Fruit fly (Drosophila melanogaster) whole organism, embryonic: ENCODE results near the gene CG4629.

Experiments used
- CG10462 ChIP-seq: fragments of 200-800 bp; sonication (Bioruptor generic); optimal IDR thresholded peaks from 2 replicates; lab custom pipeline; 2016; ENCODE audit warnings: missing biosample characterization, missing genetic modification characterization
- CG11456 ChIP-seq: fragments of 200-800 bp; sonication (Bioruptor generic); IDR thresholded peaks from 3 replicates; pipeline ENCODE4 v1.3.6; 2022; ENCODE audit warnings: missing biosample characterization, missing genetic modification characterization
- CG1233 ChIP-seq: fragments of 200-800 bp; sonication (Bioruptor generic); optimal IDR thresholded peaks from 4 replicates; lab custom pipeline; 2018; ENCODE audit warnings: missing biosample characterization, mild to moderate bottlenecking, missing genetic modification characterization
- CG13296 ChIP-seq: fragments of 200-800 bp; sonication (Bioruptor generic); optimal IDR thresholded peaks from 3 replicates; lab custom pipeline; 2018; ENCODE audit warnings: missing biosample characterization, mild to moderate bottlenecking, missing genetic modification characterization
- CG13624 ChIP-seq: fragments of 200-800 bp; sonication (Bioruptor generic); optimal IDR thresholded peaks from 2 replicates; lab custom pipeline; 2016; ENCODE audit warnings: missing biosample characterization, missing genetic modification characterization
- CG14710 ChIP-seq: fragments of 200-800 bp; sonication (Bioruptor generic); optimal IDR thresholded peaks from 3 replicates; lab custom pipeline; 2019; ENCODE audit warnings: missing biosample characterization, mild to moderate bottlenecking, missing genetic modification characterization, moderate library complexity
- CG15696 ChIP-seq: fragments of 200-800 bp; sonication (Bioruptor generic); optimal IDR thresholded peaks from 2 replicates; lab custom pipeline; 2019; ENCODE audit warnings: missing biosample characterization, mild to moderate bottlenecking, missing genetic modification characterization, moderate library complexity
- CG1603 ChIP-seq: fragments of 200-800 bp; sonication (Bioruptor generic); optimal IDR thresholded peaks from 2 replicates; lab custom pipeline; 2019; ENCODE audit warnings: missing biosample characterization, mild to moderate bottlenecking, missing genetic modification characterization, moderate library complexity
- CG17186 ChIP-seq: fragments of 200-800 bp; sonication (Bioruptor generic); optimal IDR thresholded peaks from 3 replicates; lab custom pipeline; 2017; ENCODE audit warnings: missing biosample characterization, missing genetic modification reagents, missing genetic modification characterization
- CG17385 ChIP-seq: fragments of 200-800 bp; sonication (Bioruptor generic); optimal IDR thresholded peaks from 3 replicates; lab custom pipeline; 2018; ENCODE audit warnings: missing biosample characterization, mild to moderate bottlenecking, missing genetic modification characterization
- CG30431 ChIP-seq: fragments of 200-800 bp; sonication (Bioruptor generic); optimal IDR thresholded peaks from 2 replicates; lab custom pipeline; 2017; ENCODE audit warnings: missing biosample characterization, missing genetic modification characterization
- CG31441 ChIP-seq: fragments of 200-800 bp; sonication (Bioruptor generic); IDR thresholded peaks from 2 replicates; pipeline ENCODE4 v1.3.6; 2022; ENCODE audit warnings: missing biosample characterization, missing genetic modification characterization
- CG3163 ChIP-seq: fragments of 200-800 bp; sonication (Bioruptor generic); optimal IDR thresholded peaks from 3 replicates; lab custom pipeline; 2016; ENCODE audit warnings: missing biosample characterization, missing genetic modification characterization
- CG43689 ChIP-seq: fragments of 200-800 bp; sonication (Bioruptor generic); IDR thresholded peaks from 2 replicates; pipeline ENCODE4 v1.3.6; 2022; ENCODE audit warnings: missing biosample characterization, missing genetic modification characterization
- CG4707 ChIP-seq: fragments of 200-800 bp; sonication (Bioruptor generic); optimal IDR thresholded peaks from 2 replicates; lab custom pipeline; 2018; ENCODE audit warnings: missing biosample characterization, mild to moderate bottlenecking, missing genetic modification characterization, moderate library complexity
- CG5245 ChIP-seq: fragments of 200-800 bp; sonication (Bioruptor generic); optimal IDR thresholded peaks from 3 replicates; lab custom pipeline; 2016; ENCODE audit warnings: missing biosample characterization, missing genetic modification characterization
- CG6272 ChIP-seq: fragments of 200-800 bp; sonication (Bioruptor generic); IDR thresholded peaks from 2 replicates; pipeline ENCODE4 v1.3.6; 2022; ENCODE audit warnings: missing biosample characterization, missing genetic modification characterization
- CG6654 ChIP-seq: fragments of 200-800 bp; sonication (Bioruptor generic); optimal IDR thresholded peaks from 2 replicates; lab custom pipeline; 2017; ENCODE audit warnings: missing biosample characterization, mild to moderate bottlenecking, missing genetic modification characterization
- CG7745 ChIP-seq: fragments of 200-800 bp; sonication (Bioruptor generic); optimal IDR thresholded peaks from 2 replicates; lab custom pipeline; 2018; ENCODE audit warnings: missing biosample characterization, mild to moderate bottlenecking, missing genetic modification characterization, moderate library complexity
- CG7987 ChIP-seq: fragments of 200-800 bp; sonication (Bioruptor generic); optimal IDR thresholded peaks from 2 replicates; lab custom pipeline; 2018; ENCODE audit warnings: missing biosample characterization, mild to moderate bottlenecking, missing genetic modification characterization, moderate library complexity
- CG8765 ChIP-seq: fragments of 200-800 bp; sonication (Bioruptor generic); IDR thresholded peaks from 2 replicates; pipeline ENCODE4 v1.3.6; 2022; ENCODE audit warnings: missing biosample characterization, missing genetic modification characterization
- CG9215 ChIP-seq: fragments of 200-800 bp; sonication (Bioruptor generic); IDR thresholded peaks from 2 replicates; pipeline ENCODE4 v1.3.6; 2022; ENCODE audit warnings: missing biosample characterization, missing genetic modification characterization
- CG9817 ChIP-seq: fragments of 200-800 bp; sonication (Bioruptor generic); optimal IDR thresholded peaks from 2 replicates; lab custom pipeline; 2018; ENCODE audit warnings: missing biosample characterization, mild to moderate bottlenecking, missing genetic modification characterization, moderate library complexity
- D19B ChIP-seq: fragments of 200-800 bp; sonication (Bioruptor generic); optimal IDR thresholded peaks from 2 replicates; lab custom pipeline; 2017; ENCODE audit warnings: missing biosample characterization, mild to moderate bottlenecking, missing genetic modification characterization
- Doc3 ChIP-seq: fragments of 200-800 bp; sonication (Bioruptor generic); IDR thresholded peaks from 3 replicates; pipeline ENCODE4 v1.3.6; 2022; ENCODE audit warnings: missing biosample characterization, missing genetic modification characterization; ENCODE audit not compliant: partially characterized antibody
- Eip74EF ChIP-seq, 2 experiments: fragments of 200-800 bp in 1 of 2; fragments of >200 bp in 1 of 2; sonication (Bioruptor generic) in 1 of 2; optimal IDR thresholded peaks; 2 replicates each; lab custom pipeline; 2017 to 2019; ENCODE audit warnings: missing biosample characterization in 2 of 2, missing genetic modification characterization in 2 of 2, mild to moderate bottlenecking in 1 of 2, moderate library complexity in 1 of 2
- Gug ChIP-seq: fragments of 200-800 bp; sonication (Bioruptor generic); IDR thresholded peaks from 4 replicates; pipeline ENCODE4 v1.3.6; 2022; ENCODE audit warnings: missing biosample characterization, missing genetic modification characterization
- HmgD ChIP-seq: fragments of 200-800 bp; sonication (Bioruptor generic); optimal IDR thresholded peaks from 3 replicates; lab custom pipeline; 2016; ENCODE audit warnings: missing biosample characterization, missing genetic modification characterization
- HmgZ ChIP-seq: fragments of 200-800 bp; sonication (Bioruptor generic); optimal IDR thresholded peaks from 2 replicates; lab custom pipeline; 2018; ENCODE audit warnings: missing biosample characterization, mild to moderate bottlenecking, missing genetic modification characterization
- MBD-R2 ChIP-seq: fragments of 200-800 bp; sonication (Bioruptor generic); IDR thresholded peaks from 2 replicates; pipeline ENCODE4 v1.3.6; 2022; ENCODE audit warnings: missing biosample characterization, missing genetic modification characterization
- Neu2 ChIP-seq: fragments of 200-800 bp; sonication (Bioruptor generic); optimal IDR thresholded peaks from 3 replicates; lab custom pipeline; 2016; ENCODE audit warnings: missing biosample characterization, missing genetic modification characterization, borderline replicate concordance
- Nf-YA ChIP-seq: fragments of 200-800 bp; sonication (Bioruptor generic); IDR thresholded peaks from 2 replicates; pipeline ENCODE4 v1.3.6; 2022; ENCODE audit warnings: missing biosample characterization, missing genetic modification characterization
- NfI ChIP-seq: fragments of 200-800 bp; sonication (Bioruptor generic); optimal IDR thresholded peaks from 3 replicates; lab custom pipeline; 2018; ENCODE audit warnings: missing biosample characterization, mild to moderate bottlenecking, missing genetic modification characterization, moderate library complexity
- Opbp ChIP-seq: fragments of 200-800 bp; sonication (Bioruptor generic); IDR thresholded peaks from 3 replicates; pipeline ENCODE4 v1.3.6; 2022; ENCODE audit warnings: missing biosample characterization, missing genetic modification characterization; ENCODE audit not compliant: partially characterized antibody
- ara ChIP-seq: fragments of 200-800 bp; sonication (Bioruptor generic); IDR thresholded peaks from 2 replicates; pipeline ENCODE4 v1.3.6; 2022; ENCODE audit warnings: missing biosample characterization, missing genetic modification characterization
- ase ChIP-seq: fragments of 200-800 bp; sonication (Bioruptor generic); IDR thresholded peaks from 3 replicates; pipeline ENCODE4 v1.3.6; 2022; ENCODE audit warnings: missing biosample characterization, missing genetic modification characterization
- az2 ChIP-seq: fragments of 200-800 bp; sonication (Bioruptor generic); optimal IDR thresholded peaks from 3 replicates; lab custom pipeline; 2016; ENCODE audit warnings: missing biosample characterization, missing genetic modification characterization
- corto ChIP-seq: fragments of 200-800 bp; sonication (Bioruptor generic); optimal IDR thresholded peaks from 2 replicates; lab custom pipeline; 2016; ENCODE audit warnings: missing biosample characterization, mild to moderate bottlenecking, missing genetic modification characterization, moderate library complexity
- dimm ChIP-seq: fragments of 200-800 bp; sonication (Bioruptor generic); IDR thresholded peaks from 2 replicates; pipeline ENCODE4 v1.3.6; 2022; ENCODE audit warnings: missing biosample characterization, missing genetic modification characterization
- gfzf ChIP-seq: fragments of 200-800 bp; sonication (Bioruptor generic); optimal IDR thresholded peaks from 2 replicates; lab custom pipeline; 2016; ENCODE audit warnings: missing biosample characterization, mild to moderate bottlenecking, missing genetic modification characterization, moderate library complexity
- her ChIP-seq: fragments of 200-800 bp; sonication (Bioruptor generic); optimal IDR thresholded peaks from 2 replicates; lab custom pipeline; 2016; ENCODE audit warnings: missing biosample characterization, missing genetic modification characterization
- klu ChIP-seq: fragments of 200-800 bp; sonication (Bioruptor generic); IDR thresholded peaks from 2 replicates; pipeline ENCODE4 v1.3.6; 2022; ENCODE audit warnings: missing biosample characterization, missing genetic modification characterization
- lola ChIP-seq, 3 experiments: fragments of >200 bp in 2 of 3; fragments of 200-800 bp in 1 of 3; sonication (Bioruptor generic) in 1 of 3; optimal IDR thresholded peaks; 2 replicates each; lab custom pipeline; 2017 to 2019; ENCODE audit warnings: missing biosample characterization in 3 of 3, missing genetic modification characterization in 3 of 3, mild to moderate bottlenecking in 1 of 3, moderate library complexity in 1 of 3
- oc ChIP-seq: fragments of 200-800 bp; sonication (Bioruptor generic); optimal IDR thresholded peaks from 2 replicates; lab custom pipeline; 2018; ENCODE audit warnings: missing biosample characterization, mild to moderate bottlenecking, missing genetic modification characterization, moderate library complexity
- pnt ChIP-seq: fragments of 200-800 bp; sonication (Bioruptor generic); optimal IDR thresholded peaks from 3 replicates; lab custom pipeline; 2016; ENCODE audit warnings: missing biosample characterization, missing genetic modification characterization
- slou ChIP-seq: fragments of 200-800 bp; sonication (Bioruptor generic); optimal IDR thresholded peaks from 3 replicates; lab custom pipeline; 2016; ENCODE audit warnings: missing biosample characterization, missing genetic modification characterization
- tup ChIP-seq: fragments of 200-800 bp; sonication (Bioruptor generic); optimal IDR thresholded peaks from 2 replicates; lab custom pipeline; 2016; ENCODE audit warnings: missing biosample characterization, mild to moderate bottlenecking, missing genetic modification characterization, moderate library complexity
- wdn ChIP-seq: fragments of 200-800 bp; sonication (Bioruptor generic); IDR thresholded peaks from 2 replicates; pipeline ENCODE4 v1.3.6; 2022; ENCODE audit warnings: missing biosample characterization, missing genetic modification characterization

CG4629 gene

DNA sequence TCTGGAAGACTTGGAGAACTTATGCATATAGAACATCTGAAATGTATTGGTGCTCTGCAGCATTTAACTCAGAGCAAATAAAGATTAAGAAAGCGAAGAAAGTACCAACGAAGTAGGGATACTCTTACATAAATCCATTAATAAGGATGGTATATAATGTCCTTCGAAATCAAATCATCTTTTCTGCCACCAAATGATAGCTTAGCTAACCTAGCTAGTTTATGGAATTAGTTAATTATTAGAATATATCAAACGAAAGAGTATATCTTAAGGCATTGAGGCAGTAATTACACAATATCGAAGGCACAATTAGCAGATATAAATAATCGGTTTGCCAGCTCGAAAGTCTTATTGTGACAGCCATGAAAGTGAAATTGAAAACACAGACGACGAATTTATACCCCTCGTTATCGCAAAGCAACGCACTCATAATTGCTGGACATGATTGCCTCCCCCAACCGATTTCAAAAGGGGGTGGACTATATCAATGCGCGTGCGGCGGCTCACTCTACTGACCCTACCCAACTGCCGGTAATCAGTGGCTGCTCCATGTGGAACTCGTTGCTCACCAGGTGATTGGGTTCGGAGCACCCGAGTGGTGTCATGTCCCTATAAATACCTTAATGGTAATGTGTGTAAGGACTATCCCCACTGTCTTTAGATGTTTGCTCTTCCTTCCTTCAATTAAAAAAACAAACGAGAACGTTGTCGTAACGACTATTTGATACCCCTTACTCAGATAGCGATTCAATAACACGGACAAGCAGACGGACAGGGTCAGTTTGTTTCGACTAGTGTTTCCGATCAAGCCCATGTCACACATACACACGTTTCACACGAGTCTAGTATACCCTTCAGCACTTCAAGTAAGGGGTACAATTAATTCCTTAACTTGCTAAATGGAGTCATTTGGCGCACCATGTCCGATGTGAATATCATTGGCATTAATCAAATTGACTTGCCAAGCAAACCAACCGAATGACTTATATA is 42.4 kb upstream of the CG4629 start (continued):
- TF ChIP-seq Gug (peak; percentile 19; the same call in 1 of the 4 replicates), ase (no peak), D19B (GFP tag; lab: Kevin White, UChicago) (peak; percentile 69), CG8765 (GFP tag; lab: Robert Waterston, UW) (no peak), NfI (peak; percentile 0), Opbp (GFP tag; lab: Robert Waterston, UW) (no peak), Neu2 (no peak), az2 (peak; percentile 39), CG5245 (GFP tag; lab: Kevin White, UChicago) (no peak), CG1233 (GFP tag; lab: Kevin White, UChicago) (peak; percentile 43), CG30431 (GFP tag; lab: Kevin White, UChicago) (no peak), oc (tag; lab: Kevin White, UChicago) (peak; percentile 21), pnt (GFP tag; lab: Kevin White, UChicago) (no peak), klu (GFP tag; lab: Robert Waterston, UW) (no peak), CG4707 (GFP tag; lab: Kevin White, UChicago) (no peak), CG3163 (GFP tag; lab: Kevin White, UChicago) (no peak), HmgZ (peak; percentile 24), dimm (no peak), CG7987 (GFP tag; lab: Kevin White, UChicago) (no peak), slou (GFP tag; lab: Kevin White, UChicago) (no peak), CG13296 (GFP tag; lab: Kevin White, UChicago) (peak; percentile 42), CG10462 (GFP tag; lab: Kevin White, UChicago) (peak; percentile 1), ara (GFP tag; lab: Robert Waterston, UW) (no peak), CG6654 (GFP tag; lab: Kevin White, UChicago) (peak; percentile 4), CG15696 (no peak), MBD-R2 (GFP tag; lab: Robert Waterston, UW) (no peak; the same call in 1 of the 2 replicates), CG6272 (GFP tag; lab: Robert Waterston, UW) (no peak), HmgD (GFP tag; lab: Kevin White, UChicago) (no peak), CG9817 (tag; lab: Kevin White, UChicago) (peak; percentile 54), Nf-YA (GFP tag; lab: Robert Waterston, UW) (no peak), wdn (GFP tag; lab: Robert Waterston, UW) (no peak), CG1603 (peak; percentile 78), CG14710 (peak; percentile 38), her (GFP tag; lab: Kevin White, UChicago) (no peak), Eip74EF (GFP tag; optimal IDR thresholded peaks at IDR 0.05; lab: Kevin White, UChicago) (peak in 1 of 2 experiments; percentile 40), CG9215 (GFP tag; lab: Robert Waterston, UW) (no peak), CG7745 (tag; lab: Kevin White, UChicago) (no peak), tup (GFP tag; lab: Kevin White, UChicago) (no peak), gfzf (GFP tag; lab: Kevin White, UChicago) (no peak), CG43689 (GFP tag; lab: Robert Waterston, UW) (no peak), Doc3 (GFP tag; lab: Robert Waterston, UW) (no peak), corto (GFP tag; lab: Kevin White, UChicago) (peak; percentile 81), CG17385 (peak; percentile 64), CG11456 (GFP tag; lab: Robert Waterston, UW) (no peak), lola (GFP tag; optimal IDR thresholded peaks at IDR 0.05; lab: Kevin White, UChicago) (peak in 1 of 3 experiments; percentile 31), CG17186 (GFP tag; lab: Kevin White, UChicago) (no peak), CG13624 (GFP tag; lab: Kevin White, UChicago) (peak; percentile 35), CG31441 (GFP tag; lab: Robert Waterston, UW) (peak; percentile 47)
